Fruit fly (Drosophila melanogaster) whole organism, embryonic: ENCODE results near the gene Mpcp2.

ENCODE experiments used
- Ada2b ChIP-seq: fragments of 200-800 bp; sonication (Bioruptor generic); IDR thresholded peaks from 2 replicates; pipeline ENCODE4 v1.3.6; 2022; ENCODE audit warnings: missing biosample characterization, missing genetic modification characterization
- Adf1 ChIP-seq: fragments of 200-800 bp; sonication (Bioruptor generic); IDR thresholded peaks from 2 replicates; pipeline ENCODE4 v1.3.6; 2022; ENCODE audit warnings: missing biosample characterization, missing genetic modification characterization
- Antp ChIP-seq: fragments of 200-800 bp; sonication (Bioruptor generic); optimal IDR thresholded peaks from 3 replicates; lab custom pipeline; 2016; ENCODE audit warnings: missing biosample characterization, missing genetic modification characterization
- B-H2 ChIP-seq: fragments of 200-800 bp; sonication (Bioruptor generic); optimal IDR thresholded peaks from 2 replicates; lab custom pipeline; 2018; ENCODE audit warnings: missing biosample characterization, mild to moderate bottlenecking, missing genetic modification characterization
- BtbVII ChIP-seq: fragments of 200-800 bp; sonication (Bioruptor generic); optimal IDR thresholded peaks from 3 replicates; lab custom pipeline; 2017; ENCODE audit warnings: missing biosample characterization, mild to moderate bottlenecking, missing genetic modification characterization
- CG11085 ChIP-seq: fragments of 200-800 bp; sonication (Bioruptor generic); IDR thresholded peaks from 2 replicates; pipeline ENCODE4 v1.3.6; 2022; ENCODE audit warnings: missing biosample characterization, missing genetic modification characterization
- CG12769 ChIP-seq: fragments of 200-800 bp; sonication (Bioruptor generic); optimal IDR thresholded peaks from 2 replicates; lab custom pipeline; 2019; ENCODE audit warnings: missing biosample characterization, mild to moderate bottlenecking, missing genetic modification characterization, moderate library complexity
- CG14014 ChIP-seq: fragments of 200-800 bp; sonication (Bioruptor generic); IDR thresholded peaks from 2 replicates; pipeline ENCODE4 v1.3.6; 2022; ENCODE audit warnings: missing biosample characterization, missing genetic modification characterization
- CG15269 ChIP-seq: fragments of 200-800 bp; sonication (Bioruptor generic); optimal IDR thresholded peaks from 2 replicates; lab custom pipeline; 2018; ENCODE audit warnings: missing biosample characterization, mild to moderate bottlenecking, missing genetic modification characterization, moderate library complexity
- CG1647 ChIP-seq: fragments of 200-800 bp; sonication (Bioruptor generic); optimal IDR thresholded peaks from 3 replicates; lab custom pipeline; 2016; ENCODE audit warnings: missing biosample characterization, missing genetic modification characterization
- CG17612 ChIP-seq: fragments of 200-800 bp; sonication (Bioruptor generic); IDR thresholded peaks from 2 replicates; pipeline ENCODE4 v1.3.6; 2022; ENCODE audit warnings: missing biosample characterization, missing genetic modification characterization
- CG18476 ChIP-seq: fragments of 200-800 bp; sonication (Bioruptor generic); optimal IDR thresholded peaks from 2 replicates; lab custom pipeline; 2016; ENCODE audit warnings: missing biosample characterization, mild to moderate bottlenecking, missing genetic modification characterization
- CG18619 ChIP-seq: fragments of 200-800 bp; sonication (Bioruptor generic); optimal IDR thresholded peaks from 3 replicates; lab custom pipeline; 2017; ENCODE audit warnings: missing biosample characterization, mild to moderate bottlenecking, missing genetic modification characterization
- CG4730 ChIP-seq: fragments of 200-800 bp; sonication (Bioruptor generic); IDR thresholded peaks from 2 replicates; pipeline ENCODE4 v1.3.6; 2022; ENCODE audit warnings: missing biosample characterization, missing genetic modification characterization
- CG6813 ChIP-seq: fragments of 200-800 bp; sonication (Bioruptor generic); optimal IDR thresholded peaks from 2 replicates; lab custom pipeline; 2017; ENCODE audit warnings: missing biosample characterization, missing genetic modification characterization, mild to moderate bottlenecking, moderate library complexity, missing genetic modification reagents
- CG9797 ChIP-seq: fragments of 200-800 bp; sonication (Bioruptor generic); optimal IDR thresholded peaks from 3 replicates; lab custom pipeline; 2018; ENCODE audit warnings: missing biosample characterization, mild to moderate bottlenecking, missing genetic modification characterization
- D19B ChIP-seq: fragments of 200-800 bp; sonication (Bioruptor generic); optimal IDR thresholded peaks from 2 replicates; lab custom pipeline; 2017; ENCODE audit warnings: missing biosample characterization, mild to moderate bottlenecking, missing genetic modification characterization
- Dad ChIP-seq: fragments of 200-800 bp; sonication (Bioruptor generic); optimal IDR thresholded peaks from 3 replicates; lab custom pipeline; 2016; ENCODE audit warnings: missing biosample characterization, missing genetic modification characterization
- Drgx ChIP-seq: fragments of 200-800 bp; sonication (Bioruptor generic); IDR thresholded peaks from 2 replicates; pipeline ENCODE4 v1.3.6; 2022; ENCODE audit warnings: missing biosample characterization, missing genetic modification characterization
- E2f2 ChIP-seq: fragments of 200-800 bp; sonication (Bioruptor generic); IDR thresholded peaks from 2 replicates; pipeline ENCODE4 v1.3.6; 2022; ENCODE audit warnings: missing biosample characterization, missing genetic modification characterization
- Hand ChIP-seq: fragments of 200-800 bp; sonication (Bioruptor generic); optimal IDR thresholded peaks from 2 replicates; lab custom pipeline; 2017; ENCODE audit warnings: mild to moderate bottlenecking, missing biosample characterization, missing genetic modification reagents, missing genetic modification characterization
- Max ChIP-seq: fragments of 200-800 bp; sonication (Bioruptor generic); optimal IDR thresholded peaks from 2 replicates; lab custom pipeline; 2016; ENCODE audit warnings: missing biosample characterization, mild to moderate bottlenecking, missing genetic modification characterization
- Med ChIP-seq: fragments of 200-800 bp; sonication (Bioruptor generic); peaks from one replicate; lab custom pipeline; 2016; ENCODE audit warnings: missing biosample characterization, missing genetic modification characterization, mild to moderate bottlenecking, inconsistent platforms, moderate library complexity
- NfI ChIP-seq: fragments of 200-800 bp; sonication (Bioruptor generic); optimal IDR thresholded peaks from 3 replicates; lab custom pipeline; 2018; ENCODE audit warnings: missing biosample characterization, mild to moderate bottlenecking, missing genetic modification characterization, moderate library complexity
- Pdp1 ChIP-seq, 2 experiments: fragments of 200-800 bp; sonication (Bioruptor generic); optimal IDR thresholded peaks; 3 replicates each; lab custom pipeline; 2016; ENCODE audit warnings: missing biosample characterization in 2 of 2, missing genetic modification characterization in 2 of 2, mild to moderate bottlenecking in 1 of 2, moderate library complexity in 1 of 2
- Ptx1 ChIP-seq: fragments of 200-800 bp; sonication (Bioruptor generic); IDR thresholded peaks from 2 replicates; pipeline ENCODE4 v1.3.6; 2022; ENCODE audit warnings: missing biosample characterization, missing genetic modification characterization
- Spps ChIP-seq: fragments of 200-800 bp; sonication (Bioruptor generic); optimal IDR thresholded peaks from 2 replicates; lab custom pipeline; 2018; ENCODE audit warnings: missing biosample characterization, mild to moderate bottlenecking, missing genetic modification characterization
- Trl ChIP-seq, 3 experiments: fragments of >200 bp in 2 of 3; fragments of 200-800 bp in 1 of 3; sonication (Bioruptor generic) in 1 of 3; optimal IDR thresholded peaks; 2 replicates in 1 of 3; 3 replicates in 2 of 3; lab custom pipeline; 2016 to 2017; ENCODE audit warnings: missing biosample characterization in 1 of 3, missing genetic modification characterization in 1 of 3
- cad ChIP-seq: fragments of >200 bp; optimal IDR thresholded peaks from 2 replicates; lab custom pipeline; 2017; ENCODE audit warnings: missing biosample characterization, missing genetic modification characterization
- chif ChIP-seq, 2 experiments: fragments of 200-800 bp; sonication (Bioruptor generic); optimal IDR thresholded peaks; 3 replicates each; lab custom pipeline; 2016; ENCODE audit warnings: missing biosample characterization in 2 of 2, missing genetic modification characterization in 2 of 2
- da ChIP-seq: fragments of 200-800 bp; sonication (Bioruptor generic); optimal IDR thresholded peaks from 2 replicates; lab custom pipeline; 2016; ENCODE audit warnings: missing biosample characterization, missing genetic modification characterization
- fd102C ChIP-seq: fragments of 200-800 bp; sonication (Bioruptor generic); optimal IDR thresholded peaks from 2 replicates; lab custom pipeline; 2018; ENCODE audit warnings: missing biosample characterization, mild to moderate bottlenecking, missing genetic modification characterization, moderate library complexity
- fd64A ChIP-seq: fragments of 200-800 bp; sonication (Bioruptor generic); optimal IDR thresholded peaks from 3 replicates; lab custom pipeline; 2018; ENCODE audit warnings: missing biosample characterization, mild to moderate bottlenecking, missing genetic modification characterization
- fu2 ChIP-seq: fragments of 200-800 bp; sonication (Bioruptor generic); optimal IDR thresholded peaks from 2 replicates; lab custom pipeline; 2016; ENCODE audit warnings: missing biosample characterization, missing genetic modification characterization
- hth ChIP-seq: fragments of >200 bp; optimal IDR thresholded peaks from 2 replicates; lab custom pipeline; 2017; ENCODE audit warnings: inconsistent platforms
- maf-S ChIP-seq: fragments of 200-800 bp; sonication (Bioruptor generic); optimal IDR thresholded peaks from 2 replicates; lab custom pipeline; 2016; ENCODE audit warnings: missing biosample characterization, missing genetic modification characterization
- mam ChIP-seq: fragments of 200-800 bp; sonication (Bioruptor generic); optimal IDR thresholded peaks from 3 replicates; lab custom pipeline; 2016; ENCODE audit warnings: missing biosample characterization, missing genetic modification characterization
- nmo ChIP-seq: fragments of 200-800 bp; sonication (Bioruptor generic); optimal IDR thresholded peaks from 2 replicates; lab custom pipeline; 2018; ENCODE audit warnings: missing biosample characterization, mild to moderate bottlenecking, missing genetic modification characterization, moderate library complexity
- onecut ChIP-seq: fragments of 200-800 bp; sonication (Bioruptor generic); IDR thresholded peaks from 2 replicates; pipeline ENCODE4 v1.3.6; 2022; ENCODE audit warnings: missing biosample characterization, missing genetic modification characterization
- pan ChIP-seq, 4 experiments: fragments of >200 bp in 3 of 4; fragments of 200-800 bp in 1 of 4; sonication (Bioruptor generic) in 1 of 4; optimal IDR thresholded peaks in 3 of 4; IDR thresholded peaks in 1 of 4; 2 replicates each; pipeline versions ENCODE4 v1.3.6 to Lab custom; 2017 to 2022; ENCODE audit warnings: missing biosample characterization in 2 of 4, missing genetic modification characterization in 2 of 4, mixed read lengths in 1 of 4
- sr ChIP-seq: fragments of 200-800 bp; sonication (Bioruptor generic); IDR thresholded peaks from 3 replicates; pipeline ENCODE4 v1.3.6; 2022; ENCODE audit warnings: missing biosample characterization, missing genetic modification characterization
- z ChIP-seq: fragments of 200-800 bp; sonication (Bioruptor generic); IDR thresholded peaks from 3 replicates; pipeline ENCODE4 v1.3.6; 2022; ENCODE audit warnings: missing biosample characterization, missing genetic modification characterization

Gene Mpcp2

dm6 chr3L:14550839-14551415, 13.5 kb downstream of the Mpcp2 start, which contains the start of gene Gbs-70E (continued):
- TF ChIP-seq cad (GFP tag; lab: Kevin White, UChicago) = no peak
- peak; percentile 79 for TF ChIP-seq CG6813 (GFP tag; lab: Kevin White, UChicago)
- peak; percentile 83 for TF ChIP-seq fu2 (GFP tag; lab: Kevin White, UChicago)
- TF ChIP-seq CG12769 (tag; lab: Kevin White, UChicago) = peak; percentile 79
- TF ChIP-seq fd64A (GFP tag; lab: Kevin White, UChicago) = peak; percentile 61
- peak; percentile 89 for TF ChIP-seq Spps (tag; lab: Kevin White, UChicago)
- TF ChIP-seq nmo = peak; percentile 93
- peak; percentile 79 for TF ChIP-seq Hand (GFP tag; lab: Kevin White, UChicago)
- peak; percentile 74 for TF ChIP-seq CG18476
- TF ChIP-seq chif (GFP tag; optimal IDR thresholded peaks at IDR 0.05; lab: Kevin White, UChicago) = peak; percentile 89 to 93
- TF ChIP-seq Trl (optimal IDR thresholded peaks at IDR 0.05; lab: Kevin White, UChicago) = peak; percentile 93 to 99
- TF ChIP-seq Trl (GFP tag; optimal IDR thresholded peaks at IDR 0.05; lab: Kevin White, UChicago) = peak; percentile 94
- TF ChIP-seq B-H2 (GFP tag; lab: Kevin White, UChicago) = peak; percentile 81
- peak; percentile 74 for TF ChIP-seq CG11085 (GFP tag; lab: Robert Waterston, UW)
- TF ChIP-seq pan (optimal IDR thresholded peaks at IDR 0.05; lab: Kevin White, UChicago) = no peak
- peak in 1 of 2 experiments; percentile 93 for TF ChIP-seq pan (GFP tag; optimal IDR thresholded peaks at IDR 0.05 in 1 of 2, IDR thresholded peaks at IDR 0.05 in 1 of 2)
- peak; percentile 90 for TF ChIP-seq CG18619 (GFP tag; lab: Kevin White, UChicago)
- TF ChIP-seq mam = peak; percentile 94
- TF ChIP-seq CG15269 = peak; percentile 93
- peak; percentile 66 for TF ChIP-seq Adf1 (GFP tag; lab: Robert Waterston, UW)
- peak; percentile 94 for TF ChIP-seq BtbVII
- peak; percentile 10 for TF ChIP-seq CG9797
- peak; percentile 88 for TF ChIP-seq maf-S (GFP tag; lab: Kevin White, UChicago)
- no peak for TF ChIP-seq hth (lab: Kevin White, UChicago)
- peak; percentile 66 for TF ChIP-seq CG17612 (GFP tag; lab: Robert Waterston, UW)
- TF ChIP-seq Pdp1 (GFP tag; optimal IDR thresholded peaks at IDR 0.05; lab: Kevin White, UChicago) = peak; percentile 92 to 93
- TF ChIP-seq NfI = peak; percentile 85
- peak; percentile 83 for TF ChIP-seq Ada2b (GFP tag; lab: Robert Waterston, UW)
- peak; percentile 85 for TF ChIP-seq da (GFP tag; lab: Kevin White, UChicago)
- TF ChIP-seq Dad (GFP tag; lab: Kevin White, UChicago) = peak; percentile 84
- TF ChIP-seq onecut = peak; percentile 81
- peak; percentile 39 for TF ChIP-seq fd102C (GFP tag; lab: Kevin White, UChicago)
- TF ChIP-seq CG14014 (GFP tag; lab: Robert Waterston, UW) = peak; percentile 90
- peak; percentile 82 for TF ChIP-seq Max
- peak; percentile 92 for TF ChIP-seq Drgx (GFP tag; lab: Robert Waterston, UW)
- peak; percentile 78 for TF ChIP-seq CG1647
- peak; percentile 80 for TF ChIP-seq D19B
- peak; percentile 96 for TF ChIP-seq Ptx1
- peak; percentile 77 for TF ChIP-seq E2f2 (GFP tag; lab: Robert Waterston, UW)
- peak; percentile 86; the same call in 1 of the 2 replicates for TF ChIP-seq CG4730 (GFP tag; lab: Robert Waterston, UW)

dm6 chr3L:14551621-14552020, 14.2 kb downstream of the Mpcp2 start:
- peak; percentile 95; the same call in 2 of the 3 replicates for TF ChIP-seq sr
- peak; percentile 16 for TF ChIP-seq Med
- peak; percentile 93 for TF ChIP-seq z
- no peak for TF ChIP-seq Antp
